Fruit fly (Drosophila melanogaster) ovary, adult (tissue): Measurements from ENCODE around the gene g.

Source experiments
- CG17801 ChIP-seq: fragments of 200-800 bp; optimal IDR thresholded peaks from 2 replicates; lab custom pipeline; 2019; ENCODE audit warnings: missing biosample characterization, mild to moderate bottlenecking, missing genetic modification characterization, moderate library complexity; ENCODE audit not compliant: partially characterized antibody

Gene g

DNA sequence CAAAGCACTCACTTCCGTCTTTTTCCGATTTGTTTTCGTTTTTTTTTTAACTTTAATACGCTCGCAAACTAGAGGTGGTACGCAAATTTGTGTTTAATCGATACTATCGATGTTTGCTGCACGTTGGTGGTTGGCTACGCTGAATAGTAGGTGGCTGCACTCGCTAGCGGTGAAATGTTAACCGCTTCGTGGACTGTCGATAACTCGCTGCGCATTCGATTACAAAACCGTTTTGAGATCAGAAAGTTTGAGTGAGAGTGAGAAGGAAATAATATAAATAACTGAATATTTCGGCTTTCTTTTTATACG is at the start of gene g:
Gene g (minus strand): TSS at position 105 of the 309 bp plus-strand sequence.
- TF ChIP-seq CG17801 (GFP tag; lab: Kevin White, UChicago) = no peak

- TF ChIP-seq CG17801 (GFP tag; lab: Kevin White, UChicago) = no peak
Observed at dm6 chrX:13783958-13784907, 48.2 kb upstream of the g start.

- peak; percentile 37 for TF ChIP-seq CG17801 (GFP tag; lab: Kevin White, UChicago)
Observed at dm6 chrX:13783534-13783949, 47.5 kb upstream of the g start, which contains the start of gene inaE. TSS of gene inaE (plus strand) at chrX:13783714.

- peak; percentile 88 for TF ChIP-seq CG17801 (GFP tag; lab: Kevin White, UChicago)
Observed at dm6 chrX:13781739-13782502, 45.8 kb upstream of the g start, which contains the start of the genes CtsB and amrt. TSS of gene CtsB (minus strand) at chrX:13782170. TSS of gene amrt (plus strand) at chrX:13782459.

DNA sequence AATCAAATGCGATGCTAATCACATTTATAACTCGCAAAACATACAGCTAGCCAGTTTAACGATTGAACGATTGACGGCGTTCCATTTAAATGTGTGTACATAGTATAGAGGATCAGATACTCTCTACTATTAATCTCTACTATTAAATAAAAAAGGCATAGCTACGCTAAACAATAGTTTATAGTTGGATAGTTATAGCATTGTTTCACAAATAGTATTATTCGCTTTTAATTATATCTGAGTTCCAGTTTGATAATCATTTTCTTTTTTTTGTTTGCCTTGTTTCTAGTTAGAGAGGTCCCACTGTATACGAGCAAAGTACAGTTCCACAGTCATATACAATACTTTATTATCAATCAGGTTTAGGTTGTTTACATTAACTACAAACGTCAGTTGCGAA is 43.6 kb upstream of the g start:
- TF ChIP-seq CG17801 (GFP tag; lab: Kevin White, UChicago) = peak; percentile 78

DNA sequence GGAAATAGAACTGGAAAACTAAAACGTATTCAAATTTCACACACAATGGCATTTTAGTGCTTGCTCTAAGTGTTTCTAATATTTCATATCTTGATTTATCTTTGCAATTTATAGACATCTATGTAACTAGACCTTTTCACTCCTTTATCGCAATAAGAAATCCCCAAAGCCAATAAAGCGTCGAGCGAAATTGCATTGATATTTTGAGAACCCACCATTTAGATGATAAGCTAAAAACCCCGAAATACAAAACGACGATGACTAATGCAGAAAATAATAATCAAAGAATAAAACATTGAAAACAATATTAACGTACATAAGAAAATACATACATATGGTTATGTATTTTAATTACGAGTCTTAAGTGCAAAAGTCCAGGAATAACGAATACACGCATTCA is 42.5 kb upstream of the g start:
- TF ChIP-seq CG17801 (GFP tag; lab: Kevin White, UChicago) = no peak

DNA sequence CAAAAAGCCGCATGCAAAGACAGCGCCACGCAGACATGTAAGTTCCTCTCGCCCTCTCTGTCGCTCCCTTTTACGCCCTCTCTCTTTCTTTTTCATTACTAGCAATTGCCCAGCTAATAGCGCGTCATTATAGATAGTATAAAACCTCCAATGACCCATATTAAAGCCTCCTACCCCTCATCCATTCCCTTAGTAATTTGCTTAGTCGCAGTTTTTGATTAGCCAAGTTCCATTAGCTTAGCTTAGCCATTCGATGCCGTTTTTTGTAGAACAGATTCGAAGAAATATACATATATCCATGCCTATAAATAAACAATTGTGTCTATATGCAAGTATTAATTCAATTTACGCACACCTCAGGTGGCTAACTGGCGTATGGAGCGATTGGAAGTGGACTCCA is 34.7 kb upstream of the g start:
- TF ChIP-seq CG17801 (GFP tag; lab: Kevin White, UChicago) = no peak

dm6 chrX:13766495-13766894 is 30.4 kb upstream of the g start:
- TF ChIP-seq CG17801 (GFP tag; lab: Kevin White, UChicago) = no peak

DNA sequence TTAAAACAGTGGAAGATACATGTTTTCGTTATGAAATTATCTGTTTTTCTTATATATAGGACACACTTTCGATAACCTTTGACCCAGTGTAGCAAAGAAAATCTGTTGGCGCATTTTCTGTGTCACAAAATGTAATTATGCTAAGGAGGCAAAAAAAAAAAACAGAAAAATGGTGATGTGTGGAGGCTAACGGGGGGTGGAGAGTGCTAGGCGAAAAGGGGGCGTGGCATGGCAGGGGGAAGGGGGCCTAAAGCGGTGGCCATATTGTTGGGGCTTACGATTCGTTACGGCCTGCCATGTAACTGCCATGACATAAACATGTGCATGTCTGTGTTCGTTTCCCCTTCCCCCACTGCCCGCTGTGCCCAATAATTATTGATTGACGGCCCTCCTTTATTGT is 29.1 kb upstream of the g start:
- no peak for TF ChIP-seq CG17801 (GFP tag; lab: Kevin White, UChicago)

DNA sequence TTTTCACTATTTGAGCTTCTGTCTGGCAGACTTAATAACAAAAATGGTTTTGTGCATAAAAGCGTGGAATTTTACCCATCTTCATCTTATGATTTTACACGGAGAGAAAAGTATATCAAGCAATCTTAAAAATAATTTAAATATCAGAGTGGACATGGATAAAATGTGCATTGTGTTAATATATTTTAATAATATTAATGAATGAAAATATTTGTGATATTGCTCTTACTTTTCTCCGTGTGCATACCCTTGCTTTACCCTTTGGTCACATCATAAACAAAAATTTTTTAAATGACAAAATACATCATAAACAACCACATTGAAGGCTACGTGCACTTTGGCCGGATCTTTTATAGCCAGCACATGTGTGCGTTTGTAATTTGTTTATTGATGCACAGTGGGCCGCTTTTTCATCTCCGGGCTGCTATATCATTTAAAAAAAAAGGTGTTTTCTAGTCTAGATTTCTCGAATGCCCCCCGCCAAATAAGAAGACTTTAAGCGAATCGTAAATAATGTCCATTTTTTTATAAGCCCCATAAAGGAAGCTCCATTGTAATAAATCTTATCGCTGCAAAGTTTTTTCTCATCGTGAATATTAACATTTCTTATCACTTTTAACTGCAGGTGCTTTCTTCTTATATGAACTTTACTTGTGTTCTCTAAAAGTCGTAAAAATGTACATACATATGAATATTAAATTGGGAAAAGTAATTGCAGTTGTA is 28.5 kb upstream of the g start:
- peak; percentile 51 for TF ChIP-seq CG17801 (GFP tag; lab: Kevin White, UChicago)

DNA sequence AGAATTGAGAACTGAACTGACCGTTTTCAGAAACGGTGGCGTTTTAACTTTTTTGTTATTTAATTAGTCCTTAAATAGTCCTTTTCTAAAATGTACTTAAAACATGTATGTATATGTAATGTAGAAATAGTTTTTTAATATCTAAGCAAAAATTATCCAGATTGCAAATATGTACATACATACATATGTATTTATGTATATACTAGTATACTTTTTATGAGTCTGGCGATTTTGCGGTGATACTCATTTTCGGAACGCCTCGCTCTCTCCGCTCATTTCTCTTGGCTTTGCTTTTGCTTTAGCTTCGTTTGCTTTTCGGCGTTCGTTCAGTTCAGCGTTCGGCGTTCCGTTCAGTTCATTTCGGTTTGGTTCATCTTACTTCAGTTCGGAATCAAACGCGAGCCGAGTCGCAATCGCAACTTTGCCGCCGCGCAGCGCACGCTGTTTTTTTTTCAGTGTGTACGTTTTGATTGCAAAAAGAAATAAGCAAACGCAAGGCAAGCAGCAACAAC is 26.4 kb upstream of the g start, which contains the start of gene rdgB:
Gene rdgB (plus strand): TSS at position 381 of the 512 bp plus-strand sequence.
- peak; percentile 86 for TF ChIP-seq CG17801 (GFP tag; lab: Kevin White, UChicago)

DNA sequence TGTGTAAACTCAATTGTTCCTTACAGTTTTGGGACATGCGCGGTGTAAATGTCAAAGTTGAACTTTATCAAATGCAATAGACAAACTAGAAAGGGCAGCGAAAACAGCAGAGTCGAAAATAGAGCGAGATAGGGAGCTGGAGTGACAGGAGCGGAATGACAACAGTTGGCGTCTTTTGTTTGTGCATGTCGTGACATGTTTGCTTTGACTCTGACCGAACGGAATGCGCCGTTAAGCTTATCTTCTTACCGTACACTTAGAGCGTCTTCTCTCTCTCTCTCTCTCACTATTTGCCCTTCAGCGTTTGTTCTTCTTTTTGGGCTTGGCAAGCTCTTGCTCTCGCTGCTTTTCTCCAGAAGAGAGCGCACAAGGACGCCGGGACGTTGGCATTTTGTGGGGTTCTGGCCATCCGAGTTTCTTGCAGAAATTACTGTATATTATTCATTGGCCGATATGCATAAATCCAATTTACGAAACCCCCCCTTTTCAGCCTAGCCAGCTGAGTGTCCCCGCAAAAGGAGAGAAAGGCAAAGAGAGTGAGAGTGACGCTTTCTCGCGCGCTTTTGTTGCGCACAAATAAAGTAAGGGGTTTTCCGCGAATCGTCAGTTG is 25.8 kb upstream of the g start:
- no peak for TF ChIP-seq CG17801 (GFP tag; lab: Kevin White, UChicago)

dm6 chrX:13758989-13759549 is 23.0 kb upstream of the g start, which contains the start of gene Yp3:
TSS of gene Yp3 (plus strand) at chrX:13759546.
- TF ChIP-seq CG17801 (GFP tag; lab: Kevin White, UChicago) = peak; percentile 53
